Fruit fly (Drosophila melanogaster): ENCODE data around the gene mRpL21.

Gene mRpL21

dm6 chr3L:19294235-19294612 lies 39.4 kb upstream of the mRpL21 start, which contains the start of gene fal (continued):
- TF ChIP-seq dysf (GFP tag; IDR thresholded peaks at IDR 0.05) (0 out of 3 replicates have a peak, but pooled peaks have one; percentile 29), Elba2 (GFP tag; optimal IDR thresholded peaks at IDR 0.05) (peak; percentile 8), Dp (GFP tag; optimal IDR thresholded peaks at IDR 0.05) (peak; percentile 43), CG2712 (tag; optimal IDR thresholded peaks at IDR 0.05) (peak; percentile 43), CG14014 (GFP tag; IDR thresholded peaks at IDR 0.05) (no peak), peb (GFP tag; IDR thresholded peaks at IDR 0.05) (no peak), pan (optimal IDR thresholded peaks at IDR 0.05) (no peak), pan (GFP tag; optimal IDR thresholded peaks at IDR 0.05 in 1 of 2, IDR thresholded peaks at IDR 0.05 in 1 of 2) (peak in 1 of 2 experiments; percentile 16), CG15696 (tag; optimal IDR thresholded peaks at IDR 0.05) (peak; percentile 35), CG6683 (GFP tag; optimal IDR thresholded peaks at IDR 0.05) (no peak), z (GFP tag; IDR thresholded peaks at IDR 0.05) (no peak), NfI (GFP tag; optimal IDR thresholded peaks at IDR 0.05) (no peak), B-H2 (GFP tag; optimal IDR thresholded peaks at IDR 0.05) (no peak), Scr (GFP tag; IDR thresholded peaks at IDR 0.05; ENCODE audit: partially characterized antibody) (peak; percentile 55; the same call in 1 of the 2 replicates), amos (GFP tag; IDR thresholded peaks at IDR 0.05; ENCODE audit: partially characterized antibody) (peak; percentile 65), Mrtf (GFP tag; IDR thresholded peaks at IDR 0.05) (0 out of 3 replicates have a peak, but pooled peaks have one; percentile 26), CG30403 (GFP tag; optimal IDR thresholded peaks at IDR 0.05) (peak; percentile 41), CG8765 (GFP tag; IDR thresholded peaks at IDR 0.05) (peak; percentile 46; the same call in 1 of the 2 replicates), CG12219 (GFP tag; optimal IDR thresholded peaks at IDR 0.05) (no peak), HHEX (GFP tag; optimal IDR thresholded peaks at IDR 0.05) (no peak), CG17612 (GFP tag; IDR thresholded peaks at IDR 0.05) (0 out of 2 replicates have a peak, but pooled peaks have one; percentile 4), CG12071 (GFP tag; optimal IDR thresholded peaks at IDR 0.05) (no peak), tll (GFP tag; optimal IDR thresholded peaks at IDR 0.05) (no peak), Mes4 (GFP tag; optimal IDR thresholded peaks at IDR 0.05) (no peak), hth (optimal IDR thresholded peaks at IDR 0.05) (no peak), lab (GFP tag; optimal IDR thresholded peaks at IDR 0.05) (no peak), CG31224 (GFP tag; IDR thresholded peaks at IDR 0.05) (no peak), stwl (tag; optimal IDR thresholded peaks at IDR 0.05) (peak; percentile 82), kah (GFP tag; optimal IDR thresholded peaks at IDR 0.05) (no peak), CG15514 (GFP tag; optimal IDR thresholded peaks at IDR 0.05) (peak; percentile 57), sim (GFP tag; IDR thresholded peaks at IDR 0.05) (no peak), dati (GFP tag; IDR thresholded peaks at IDR 0.05) (no peak), CG8944 (GFP tag; optimal IDR thresholded peaks at IDR 0.05) (peak; percentile 26), zen (tag; optimal IDR thresholded peaks at IDR 0.05) (peak; percentile 20), CG14710 (tag; optimal IDR thresholded peaks at IDR 0.05) (peak; percentile 55), Opbp (GFP tag; IDR thresholded peaks at IDR 0.05; ENCODE audit: partially characterized antibody) (peak; percentile 66; the same call in 2 of the 3 replicates), BEAF-32 (GFP tag; optimal IDR thresholded peaks at IDR 0.05) (peak; percentile 70), Chrac-16 (GFP tag; optimal IDR thresholded peaks at IDR 0.05) (peak; percentile 9), E2f2 (GFP tag; IDR thresholded peaks at IDR 0.05) (no peak), so (GFP tag; IDR thresholded peaks at IDR 0.05) (no peak), eve (GFP tag; optimal IDR thresholded peaks at IDR 0.05) (no peak), prd (optimal IDR thresholded peaks at IDR 0.05) (no peak), prd (GFP tag; IDR thresholded peaks at IDR 0.05) (0 out of 3 replicates have a peak, but pooled peaks have one; percentile 34), Ssrp (tag; optimal IDR thresholded peaks at IDR 0.05) (no peak), gcm2 (GFP tag; optimal IDR thresholded peaks at IDR 0.05) (no peak), sc (optimal IDR thresholded peaks at IDR 0.05) (no peak), sc (GFP tag; optimal IDR thresholded peaks at IDR 0.05) (no peak), lov (optimal IDR thresholded peaks at IDR 0.05) (no peak), lov (GFP tag; IDR thresholded peaks at IDR 0.05) (no peak), grau (tag; optimal IDR thresholded peaks at IDR 0.05) (no peak), CoRest (tag; optimal IDR thresholded peaks at IDR 0.05) (no peak)
